Worm (Caenorhabditis elegans): Measurements from ENCODE around the gene lgc-19.

Gene lgc-19

DNA sequence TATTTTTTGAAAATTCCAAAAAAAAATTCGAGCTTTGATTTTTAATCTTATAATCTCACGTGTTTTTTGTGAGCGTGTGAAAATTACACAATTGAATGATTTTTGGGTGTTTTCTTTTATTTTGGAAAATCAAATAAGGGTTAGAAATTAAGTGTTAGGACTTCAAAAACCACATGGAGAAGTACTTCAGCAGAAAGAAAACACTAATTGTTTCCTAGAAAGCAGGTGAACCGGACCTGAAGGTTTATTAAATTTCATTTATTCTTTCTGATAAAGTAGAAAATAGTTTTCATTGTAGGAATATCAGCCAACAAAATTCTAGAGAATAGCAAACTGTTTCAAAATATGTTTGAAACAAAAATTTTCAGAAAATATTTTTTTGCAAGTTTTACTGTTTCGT is 54.3 kb downstream of the lgc-19 start:
- TF ChIP-seq M03D4.4 (tag; optimal IDR thresholded peaks at IDR 0.05): no peak
- TF ChIP-seq unc-39 (tag; optimal IDR thresholded peaks at IDR 0.05): no peak
- no peak for TF ChIP-seq elt-3 (tag; optimal IDR thresholded peaks at IDR 0.05)
- TF ChIP-seq ceh-83 (GFP tag; optimal IDR thresholded peaks at IDR 0.05): no peak
- TF ChIP-seq ham-2 (GFP tag; optimal IDR thresholded peaks at IDR 0.05): no peak
- TF ChIP-seq mls-2 (tag; optimal IDR thresholded peaks at IDR 0.05): no peak
- TF ChIP-seq mab-5 (tag; optimal IDR thresholded peaks at IDR 0.05): no peak
- TF ChIP-seq lin-13 (tag; optimal IDR thresholded peaks at IDR 0.05): no peak
- TF ChIP-seq drap-1 (GFP tag; optimal IDR thresholded peaks at IDR 0.05): no peak
- TF ChIP-seq bed-3 (GFP tag; optimal IDR thresholded peaks at IDR 0.05): no peak
- TF ChIP-seq cnd-1 (tag; optimal IDR thresholded peaks at IDR 0.05): no peak
- TF ChIP-seq unc-62 (GFP tag; optimal IDR thresholded peaks at IDR 0.05): no peak
- TF ChIP-seq mep-1 (tag; optimal IDR thresholded peaks at IDR 0.05): no peak
- no peak for TF ChIP-seq flh-1 (GFP tag; optimal IDR thresholded peaks at IDR 0.05)
- TF ChIP-seq hlh-1 (tag; optimal IDR thresholded peaks at IDR 0.05): no peak
- no peak for TF ChIP-seq nhr-76 (tag; optimal IDR thresholded peaks at IDR 0.05)
- no peak for TF ChIP-seq snpc-4 (tag; optimal IDR thresholded peaks at IDR 0.05)

Data from whole organism, mixed stage, embryonic.